Worm (Caenorhabditis elegans): ENCODE measurements around the gene pmk-1.

DNA sequence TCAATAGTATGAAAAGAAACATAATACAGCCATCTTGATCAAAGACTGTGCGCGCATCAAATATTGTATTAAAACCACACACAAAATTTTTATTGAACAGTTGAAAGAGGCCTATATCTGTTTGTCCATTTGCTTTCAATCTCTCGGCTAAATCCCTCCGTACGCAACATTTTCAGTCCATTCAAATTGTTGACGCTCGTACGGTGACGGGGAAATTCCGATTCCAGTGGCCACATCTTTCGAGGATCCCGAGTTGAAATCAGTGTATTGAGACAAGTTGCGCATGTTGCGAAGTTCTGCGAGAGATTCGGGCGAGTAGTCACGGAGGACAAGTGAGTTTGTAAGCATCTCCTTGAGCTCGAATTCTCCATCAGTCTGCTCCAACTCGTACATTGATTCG, 15.9 kb downstream of the pmk-1 start:
- TF ChIP-seq ama-1 (optimal IDR thresholded peaks at IDR 0.05): no peak
- TF ChIP-seq mep-1 (tag; optimal IDR thresholded peaks at IDR 0.05): no peak
- no peak for TF ChIP-seq spr-1 (tag; optimal IDR thresholded peaks at IDR 0.05)
- no peak for TF ChIP-seq hmg-1.1 (GFP tag; IDR thresholded peaks at IDR 0.05)

Measured in whole organism, L4 larva.